Fruit fly (Drosophila melanogaster) whole organism, embryonic: ENCODE results near the gene CG6254.

Experiments used
- Awh ChIP-seq: fragments of 200-800 bp; sonication (Bioruptor generic); IDR thresholded peaks from 2 replicates; pipeline ENCODE4, ENCODE4 v1.3.6; 2022; ENCODE audit warnings: missing biosample characterization, missing genetic modification characterization
- BtbVII ChIP-seq: fragments of 200-800 bp; sonication (Bioruptor generic); optimal IDR thresholded peaks from 3 replicates; lab custom pipeline; 2017; ENCODE audit warnings: missing biosample characterization, mild to moderate bottlenecking, missing genetic modification characterization
- CG10366 ChIP-seq: fragments of 200-800 bp; sonication (Bioruptor generic); IDR thresholded peaks from 2 replicates; pipeline ENCODE4 v1.3.6; 2022; ENCODE audit warnings: missing biosample characterization, missing genetic modification characterization
- CG10654 ChIP-seq: fragments of 200-800 bp; sonication (Bioruptor generic); optimal IDR thresholded peaks from 2 replicates; lab custom pipeline; 2016; ENCODE audit warnings: missing biosample characterization, missing genetic modification characterization
- CG11093 ChIP-seq: fragments of 200-800 bp; sonication (Bioruptor generic); IDR thresholded peaks from 3 replicates; pipeline ENCODE4 v1.3.6; 2022; ENCODE audit warnings: missing biosample characterization, missing genetic modification characterization
- CG12942 ChIP-seq: fragments of 200-800 bp; sonication (Bioruptor generic); optimal IDR thresholded peaks from 3 replicates; lab custom pipeline; 2016; ENCODE audit warnings: missing biosample characterization, missing genetic modification characterization
- CG1603 ChIP-seq: fragments of 200-800 bp; sonication (Bioruptor generic); optimal IDR thresholded peaks from 2 replicates; lab custom pipeline; 2019; ENCODE audit warnings: missing biosample characterization, mild to moderate bottlenecking, missing genetic modification characterization, moderate library complexity
- CG17328 ChIP-seq: fragments of 200-800 bp; sonication (Bioruptor generic); IDR thresholded peaks from 2 replicates; pipeline ENCODE4 v1.3.6; 2022; ENCODE audit warnings: missing biosample characterization, missing genetic modification characterization
- CG17829 ChIP-seq: fragments of 200-800 bp; optimal IDR thresholded peaks from 2 replicates; lab custom pipeline; 2019; ENCODE audit warnings: missing biosample characterization, mild to moderate bottlenecking, missing genetic modification characterization, moderate library complexity
- CG30020 ChIP-seq: fragments of 200-800 bp; optimal IDR thresholded peaks from 2 replicates; lab custom pipeline; 2019; ENCODE audit warnings: missing biosample characterization, mild to moderate bottlenecking, missing genetic modification characterization, moderate library complexity
- CG32772 ChIP-seq: fragments of 200-800 bp; sonication (Bioruptor generic); IDR thresholded peaks from 2 replicates; pipeline ENCODE4 v1.3.6; 2022; ENCODE audit warnings: missing biosample characterization, missing genetic modification characterization
- CG3407 ChIP-seq: fragments of 200-800 bp; sonication (Bioruptor generic); optimal IDR thresholded peaks from 2 replicates; lab custom pipeline; 2018; ENCODE audit warnings: missing biosample characterization, mild to moderate bottlenecking, missing genetic modification characterization
- CG4282 ChIP-seq: fragments of 200-800 bp; sonication (Bioruptor generic); optimal IDR thresholded peaks from 2 replicates; lab custom pipeline; 2016; ENCODE audit warnings: missing biosample characterization, missing genetic modification characterization
- CG4617 ChIP-seq: fragments of 200-800 bp; sonication (Bioruptor generic); optimal IDR thresholded peaks from 3 replicates; lab custom pipeline; 2016; ENCODE audit warnings: missing biosample characterization, missing genetic modification characterization, borderline replicate concordance
- CG6683 ChIP-seq: fragments of 200-800 bp; sonication (Bioruptor generic); optimal IDR thresholded peaks from 2 replicates; lab custom pipeline; 2017; ENCODE audit warnings: missing biosample characterization, mild to moderate bottlenecking, missing genetic modification characterization, missing genetic modification reagents
- CG7786 ChIP-seq: fragments of 200-800 bp; sonication (Bioruptor generic); optimal IDR thresholded peaks from 2 replicates; lab custom pipeline; 2016; ENCODE audit warnings: missing biosample characterization, missing genetic modification characterization
- CG7928 ChIP-seq: fragments of 200-800 bp; sonication (Bioruptor generic); optimal IDR thresholded peaks from 2 replicates; lab custom pipeline; 2017; ENCODE audit warnings: missing biosample characterization, mild to moderate bottlenecking, missing genetic modification characterization
- CG8281 ChIP-seq: fragments of 200-800 bp; sonication (Bioruptor generic); optimal IDR thresholded peaks from 2 replicates; lab custom pipeline; 2018; ENCODE audit warnings: missing biosample characterization, mild to moderate bottlenecking, missing genetic modification characterization, moderate library complexity
- CG8388 ChIP-seq: fragments of 200-800 bp; sonication (Bioruptor generic); optimal IDR thresholded peaks from 2 replicates; lab custom pipeline; 2019; ENCODE audit warnings: missing biosample characterization, mild to moderate bottlenecking, missing genetic modification characterization, moderate library complexity
- CG9437 ChIP-seq: fragments of 200-800 bp; sonication (Bioruptor generic); optimal IDR thresholded peaks from 2 replicates; lab custom pipeline; 2018; ENCODE audit warnings: missing biosample characterization, mild to moderate bottlenecking, missing genetic modification characterization
- Dp ChIP-seq: fragments of 200-800 bp; sonication (Bioruptor generic); optimal IDR thresholded peaks from 2 replicates; lab custom pipeline; 2018; ENCODE audit warnings: missing biosample characterization, mild to moderate bottlenecking, missing genetic modification characterization, moderate library complexity
- H15 ChIP-seq: fragments of 200-800 bp; sonication (Bioruptor generic); IDR thresholded peaks from 3 replicates; pipeline ENCODE4 v1.3.6; 2022; ENCODE audit warnings: missing biosample characterization, missing genetic modification characterization
- Meics ChIP-seq: fragments of 200-800 bp; sonication (Bioruptor generic); optimal IDR thresholded peaks from 2 replicates; lab custom pipeline; 2017; ENCODE audit warnings: missing biosample characterization, mild to moderate bottlenecking, missing genetic modification characterization
- NC2α ChIP-seq: fragments of 200-800 bp; sonication (Bioruptor generic); optimal IDR thresholded peaks from 2 replicates; lab custom pipeline; 2016; ENCODE audit warnings: missing biosample characterization, missing genetic modification characterization
- NC2β ChIP-seq: fragments of 200-800 bp; sonication (Bioruptor generic); optimal IDR thresholded peaks from 2 replicates; lab custom pipeline; 2016; ENCODE audit warnings: missing biosample characterization, missing genetic modification characterization
- Nf-YA ChIP-seq: fragments of 200-800 bp; sonication (Bioruptor generic); IDR thresholded peaks from 2 replicates; pipeline ENCODE4 v1.3.6; 2022; ENCODE audit warnings: missing biosample characterization, missing genetic modification characterization
- Ravus ChIP-seq: fragments of 200-800 bp; sonication (Bioruptor generic); IDR thresholded peaks from 2 replicates; pipeline ENCODE4 v1.3.6; 2022; ENCODE audit warnings: missing biosample characterization, missing genetic modification characterization
- Rfx ChIP-seq: fragments of 200-800 bp; sonication (Bioruptor generic); IDR thresholded peaks from 2 replicates; pipeline ENCODE4 v1.3.6; 2022; ENCODE audit warnings: missing biosample characterization, missing genetic modification characterization
- Rx ChIP-seq: fragments of 200-800 bp; sonication (Bioruptor generic); IDR thresholded peaks from 2 replicates; pipeline ENCODE4 v1.3.6; 2022; ENCODE audit warnings: missing biosample characterization, missing genetic modification characterization
- TFAM ChIP-seq: fragments of 200-800 bp; sonication (Bioruptor generic); optimal IDR thresholded peaks from 2 replicates; lab custom pipeline; 2017; ENCODE audit warnings: missing biosample characterization, missing genetic modification characterization, inconsistent platforms
- al ChIP-seq: fragments of 200-800 bp; sonication (Bioruptor generic); IDR thresholded peaks from 2 replicates; pipeline ENCODE4 v1.3.6; 2022; ENCODE audit warnings: missing biosample characterization, missing genetic modification characterization
- chn ChIP-seq: fragments of 200-800 bp; sonication (Bioruptor generic); optimal IDR thresholded peaks from 2 replicates; lab custom pipeline; 2016; ENCODE audit warnings: missing biosample characterization, missing genetic modification characterization
- ci ChIP-seq: fragments of 200-800 bp; sonication (Bioruptor generic); IDR thresholded peaks from 3 replicates; pipeline ENCODE4 v1.3.6; 2022; ENCODE audit warnings: missing biosample characterization, missing genetic modification characterization
- crc ChIP-seq: fragments of 200-800 bp; sonication (Bioruptor generic); optimal IDR thresholded peaks from 2 replicates; lab custom pipeline; 2016; ENCODE audit warnings: missing biosample characterization, missing genetic modification characterization
- danr ChIP-seq: fragments of 200-800 bp; sonication (Bioruptor generic); IDR thresholded peaks from 2 replicates; pipeline ENCODE4 v1.3.6; 2022; ENCODE audit warnings: missing biosample characterization, missing genetic modification characterization
- fd102C ChIP-seq: fragments of 200-800 bp; sonication (Bioruptor generic); optimal IDR thresholded peaks from 2 replicates; lab custom pipeline; 2018; ENCODE audit warnings: missing biosample characterization, mild to moderate bottlenecking, missing genetic modification characterization, moderate library complexity
- fd64A ChIP-seq: fragments of 200-800 bp; sonication (Bioruptor generic); optimal IDR thresholded peaks from 3 replicates; lab custom pipeline; 2018; ENCODE audit warnings: missing biosample characterization, mild to moderate bottlenecking, missing genetic modification characterization
- fu2 ChIP-seq: fragments of 200-800 bp; sonication (Bioruptor generic); optimal IDR thresholded peaks from 2 replicates; lab custom pipeline; 2016; ENCODE audit warnings: missing biosample characterization, missing genetic modification characterization
- gsb ChIP-seq: fragments of 200-800 bp; sonication (Bioruptor generic); IDR thresholded peaks from 2 replicates; pipeline ENCODE4 v1.3.6; 2022; ENCODE audit warnings: missing biosample characterization, missing genetic modification characterization
- h ChIP-seq: fragments of >200 bp; optimal IDR thresholded peaks from 2 replicates; lab custom pipeline; 2017
- jing ChIP-seq: fragments of 200-800 bp; sonication (Bioruptor generic); optimal IDR thresholded peaks from 2 replicates; lab custom pipeline; 2018; ENCODE audit warnings: missing biosample characterization, mild to moderate bottlenecking, missing genetic modification characterization
- ken ChIP-seq: fragments of 200-800 bp; sonication (Bioruptor generic); IDR thresholded peaks from 3 replicates; pipeline ENCODE4 v1.3.6; 2022; ENCODE audit warnings: missing biosample characterization, missing genetic modification characterization
- lab ChIP-seq: fragments of 200-800 bp; sonication (Bioruptor generic); optimal IDR thresholded peaks from 3 replicates; lab custom pipeline; 2017; ENCODE audit warnings: missing biosample characterization, missing genetic modification characterization, mild to moderate bottlenecking, moderate library complexity, missing genetic modification reagents
- oc ChIP-seq: fragments of 200-800 bp; sonication (Bioruptor generic); optimal IDR thresholded peaks from 2 replicates; lab custom pipeline; 2018; ENCODE audit warnings: missing biosample characterization, mild to moderate bottlenecking, missing genetic modification characterization, moderate library complexity
- ranshi ChIP-seq: fragments of 200-800 bp; sonication (Bioruptor generic); IDR thresholded peaks from 2 replicates; pipeline ENCODE4 v1.3.6; 2022; ENCODE audit warnings: missing biosample characterization, missing genetic modification characterization
- run ChIP-seq: fragments of 200-800 bp; sonication (Bioruptor generic); optimal IDR thresholded peaks from 3 replicates; lab custom pipeline; 2018; ENCODE audit warnings: missing biosample characterization, mild to moderate bottlenecking, missing genetic modification characterization
- scrt ChIP-seq: fragments of 200-800 bp; sonication (Bioruptor generic); optimal IDR thresholded peaks from 2 replicates; lab custom pipeline; 2018; ENCODE audit warnings: missing biosample characterization, mild to moderate bottlenecking, missing genetic modification characterization, moderate library complexity
- so ChIP-seq: fragments of 200-800 bp; sonication (Bioruptor generic); IDR thresholded peaks from 3 replicates; pipeline ENCODE4 v1.3.6; 2022; ENCODE audit warnings: missing biosample characterization, missing genetic modification characterization
- sr ChIP-seq: fragments of 200-800 bp; sonication (Bioruptor generic); IDR thresholded peaks from 3 replicates; pipeline ENCODE4 v1.3.6; 2022; ENCODE audit warnings: missing biosample characterization, missing genetic modification characterization
- tgo ChIP-seq: fragments of 200-800 bp; sonication (Bioruptor generic); IDR thresholded peaks from 3 replicates; pipeline ENCODE4 v1.3.6; 2022; ENCODE audit warnings: missing biosample characterization, missing genetic modification characterization
- tio ChIP-seq: fragments of 200-800 bp; sonication (Bioruptor generic); optimal IDR thresholded peaks from 2 replicates; lab custom pipeline; 2017; ENCODE audit warnings: missing biosample characterization, missing genetic modification characterization, inconsistent platforms

Gene CG6254

DNA sequence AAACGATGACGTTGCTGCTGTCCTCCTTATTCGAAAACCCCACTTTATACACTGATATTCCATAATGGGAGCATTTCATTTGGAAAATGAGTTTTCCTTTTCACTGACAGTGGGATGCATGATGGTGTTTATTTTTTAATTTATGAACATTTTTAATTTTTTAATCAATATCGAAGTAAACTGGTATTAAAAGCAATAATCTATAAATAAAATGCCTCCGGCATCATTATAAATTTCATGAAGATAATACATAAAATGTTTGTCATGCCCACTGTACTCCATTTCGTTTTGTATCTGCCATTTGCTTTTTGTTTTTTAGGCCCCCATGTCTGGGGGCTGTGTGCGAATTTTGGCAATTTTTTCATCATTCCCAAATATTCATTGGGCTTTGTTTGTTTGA is 31.0 kb downstream of the CG6254 start (continued):
- TF ChIP-seq jing (GFP tag; lab: Kevin White, UChicago) (no peak), TFAM (GFP tag; lab: Kevin White, UChicago) (no peak), tio (peak; percentile 37), scrt (GFP tag; lab: Kevin White, UChicago) (peak; percentile 53), ken (no peak), H15 (peak; percentile 59; the same call in 1 of the 3 replicates), gsb (GFP tag; lab: Robert Waterston, UW) (0 out of 2 replicates have a peak, but pooled peaks have one; percentile 17), Nf-YA (GFP tag; lab: Robert Waterston, UW) (0 out of 2 replicates have a peak, but pooled peaks have one; percentile 32), CG12942 (GFP tag; lab: Kevin White, UChicago) (peak; percentile 24), Rfx (GFP tag; lab: Robert Waterston, UW) (peak; percentile 73; the same call in 1 of the 2 replicates), CG7928 (no peak), CG17829 (tag; lab: Kevin White, UChicago) (peak; percentile 62), danr (GFP tag; lab: Robert Waterston, UW) (no peak), Awh (GFP tag; lab: Robert Waterston, UW) (peak; percentile 68; the same call in 1 of the 2 replicates), oc (peak; percentile 11), fu2 (GFP tag; lab: Kevin White, UChicago) (no peak), fd102C (GFP tag; lab: Kevin White, UChicago) (no peak), h (lab: Kevin White, UChicago) (no peak), NC2α (no peak), Ravus (GFP tag; lab: Robert Waterston, UW) (no peak), CG1603 (peak; percentile 9), NC2β (GFP tag; lab: Kevin White, UChicago) (no peak), CG9437 (peak; percentile 29), ranshi (GFP tag; lab: Robert Waterston, UW) (0 out of 2 replicates have a peak, but pooled peaks have one; percentile 48), CG11093 (0 out of 3 replicates have a peak, but pooled peaks have one; percentile 34), fd64A (GFP tag; lab: Kevin White, UChicago) (no peak), Meics (peak; percentile 75), CG8388 (peak; percentile 60), CG3407 (GFP tag; lab: Kevin White, UChicago) (no peak), Rx (GFP tag; lab: Robert Waterston, UW) (peak; percentile 51), crc (GFP tag; lab: Kevin White, UChicago) (no peak), run (tag; lab: Kevin White, UChicago) (peak; percentile 27), CG30020 (no peak), CG7786 (GFP tag; lab: Kevin White, UChicago) (peak; percentile 25), CG10654 (GFP tag; lab: Kevin White, UChicago) (peak; percentile 27), tgo (GFP tag; lab: Robert Waterston, UW) (peak; percentile 67; the same call in 2 of the 3 replicates), CG32772 (GFP tag; lab: Robert Waterston, UW) (peak; percentile 49), Dp (no peak), al (peak; percentile 51; the same call in 1 of the 2 replicates), CG8281 (peak; percentile 20), chn (GFP tag; lab: Kevin White, UChicago) (peak; percentile 14), lab (GFP tag; lab: Kevin White, UChicago) (peak; percentile 86), sr (GFP tag; lab: Robert Waterston, UW) (no peak), CG4617 (no peak), BtbVII (GFP tag; lab: Kevin White, UChicago) (peak; percentile 59), CG17328 (GFP tag; lab: Robert Waterston, UW) (peak; percentile 52), so (GFP tag; lab: Robert Waterston, UW) (no peak), CG4282 (GFP tag; lab: Kevin White, UChicago) (no peak), CG6683 (GFP tag; lab: Kevin White, UChicago) (peak; percentile 43), ci (peak; percentile 81), CG10366 (GFP tag; lab: Robert Waterston, UW) (peak; percentile 66)
